Worm (Caenorhabditis elegans) whole organism, young adult: ENCODE results near the gene Y38H6A.5.

Experiments
- B0019.2 ChIP-seq: fragments of 200-800 bp; sonication (Bioruptor generic); conservative IDR thresholded peaks from 2 replicates; pipeline ENCODE4 v1.3.6; 2022; ENCODE audit warnings: missing genetic modification reagents, missing genetic modification characterization, missing compliant biosample characterization
- B0261.1 ChIP-seq: sonication (generic microtip); optimal IDR thresholded peaks from 2 replicates; lab custom pipeline; 2016; ENCODE audit warnings: mild to moderate bottlenecking, missing genetic modification characterization, moderate library complexity, missing compliant biosample characterization
- B0336.3 ChIP-seq: fragments of 200-800 bp; sonication (Bioruptor generic); IDR thresholded peaks from 2 replicates; pipeline ENCODE4 v1.3.6; 2022; ENCODE audit warnings: missing genetic modification characterization, missing compliant biosample characterization
- F33H1.4 ChIP-seq: fragments of 200-800 bp; sonication (Bioruptor generic); IDR thresholded peaks from 2 replicates; pipeline ENCODE4 v1.3.6; 2022; ENCODE audit warnings: missing genetic modification reagents, missing genetic modification characterization, missing compliant biosample characterization
- F39B2.1 ChIP-seq: fragments of 200-800 bp; sonication (Bioruptor generic); IDR thresholded peaks from 2 replicates; pipeline ENCODE4 v1.3.6; 2022; ENCODE audit warnings: missing genetic modification reagents, missing genetic modification characterization, missing compliant biosample characterization
- F57C9.4 ChIP-seq: sonication (generic microtip); optimal IDR thresholded peaks from 2 replicates; lab custom pipeline; 2017; ENCODE audit warnings: mild to moderate bottlenecking, missing genetic modification characterization, missing compliant biosample characterization
- K12H6.12 ChIP-seq: fragments of 200-800 bp; sonication (Bioruptor generic); optimal IDR thresholded peaks from 2 replicates; lab custom pipeline; 2018; ENCODE audit warnings: mild to moderate bottlenecking, missing genetic modification characterization, missing compliant biosample characterization
- Y53F4B.3 ChIP-seq: fragments of 200-800 bp; sonication (Bioruptor generic); IDR thresholded peaks from 2 replicates; pipeline ENCODE4 v1.3.6; 2022; ENCODE audit warnings: missing genetic modification reagents, missing genetic modification characterization, missing compliant biosample characterization
- Y53G8AR.9 ChIP-seq: fragments of 200-800 bp; sonication (Bioruptor generic); conservative IDR thresholded peaks from 2 replicates; pipeline ENCODE4 v1.3.6; 2022; ENCODE audit warnings: missing genetic modification reagents, missing genetic modification characterization, missing compliant biosample characterization
- Y79H2A.3 ChIP-seq: fragments of 200-800 bp; sonication (Bioruptor generic); conservative IDR thresholded peaks from 2 replicates; pipeline ENCODE4 v1.3.6; 2022; ENCODE audit warnings: missing genetic modification reagents, missing genetic modification characterization, missing compliant biosample characterization
- akir-1 ChIP-seq: fragments of 200-800 bp; sonication (Bioruptor generic); optimal IDR thresholded peaks from 2 replicates; lab custom pipeline; 2018; ENCODE audit warnings: mild to moderate bottlenecking, missing genetic modification characterization, moderate library complexity, missing compliant biosample characterization
- attf-6 ChIP-seq: fragments of 200-800 bp; sonication (Bioruptor generic); IDR thresholded peaks from 2 replicates; pipeline ENCODE4 v1.3.6; 2022; ENCODE audit warnings: missing genetic modification reagents, missing genetic modification characterization, missing compliant biosample characterization
- ceh-27 ChIP-seq: fragments of 200-800 bp; sonication (Bioruptor generic); optimal IDR thresholded peaks from 2 replicates; lab custom pipeline; 2018; ENCODE audit warnings: mild to moderate bottlenecking, missing genetic modification characterization, moderate library complexity, missing compliant biosample characterization
- ceh-91 ChIP-seq: fragments of 200-800 bp; sonication (Bioruptor generic); IDR thresholded peaks from 2 replicates; pipeline ENCODE4 v1.3.6; 2022; ENCODE audit warnings: missing genetic modification reagents, missing genetic modification characterization, missing compliant biosample characterization
- die-1 ChIP-seq: sonication (generic microtip); optimal IDR thresholded peaks from 2 replicates; lab custom pipeline; 2016; ENCODE audit warnings: missing genotype, mild to moderate bottlenecking, missing genetic modification characterization, missing compliant biosample characterization
- efl-1 ChIP-seq: fragments of 150-350 bp; optimal IDR thresholded peaks from 2 replicates; lab custom pipeline; 2014; ENCODE audit warnings: missing biosample characterization, missing genetic modification reagents, missing genetic modification characterization
- ekl-4 ChIP-seq: fragments of 200-800 bp; sonication (Bioruptor generic); IDR thresholded peaks from 2 replicates; pipeline ENCODE4 v1.3.6; 2022; ENCODE audit warnings: missing genetic modification reagents, missing genetic modification characterization, missing compliant biosample characterization
- ets-4 ChIP-seq: fragments of 200-800 bp; sonication (Bioruptor generic); optimal IDR thresholded peaks from 2 replicates; lab custom pipeline; 2018; ENCODE audit warnings: mild to moderate bottlenecking, missing genetic modification characterization, missing compliant biosample characterization
- hlh-12 ChIP-seq: sonication (generic microtip); optimal IDR thresholded peaks from 2 replicates; lab custom pipeline; 2016; ENCODE audit warnings: missing genetic modification characterization, missing compliant biosample characterization
- hmg-1.2 ChIP-seq: fragments of 200-800 bp; sonication (Bioruptor generic); IDR thresholded peaks from 2 replicates; pipeline ENCODE4 v1.3.6; 2022; ENCODE audit warnings: missing genetic modification reagents, missing genetic modification characterization, missing compliant biosample characterization
- hrde-1 ChIP-seq: sonication (generic microtip); optimal IDR thresholded peaks from 2 replicates; lab custom pipeline; 2016; ENCODE audit warnings: missing genetic modification characterization, mild to moderate bottlenecking, missing compliant biosample characterization, moderate library complexity, missing genotype, missing genetic modification reagents, borderline replicate concordance
- hsf-1 ChIP-seq: fragments of 200-800 bp; sonication (Bioruptor generic); IDR thresholded peaks from 2 replicates; pipeline ENCODE4 v1.3.6; 2022; ENCODE audit warnings: missing genetic modification reagents, missing genetic modification characterization, missing compliant biosample characterization
- lag-1 ChIP-seq: fragments of 200-800 bp; sonication (Bioruptor generic); IDR thresholded peaks from 2 replicates; pipeline ENCODE4 v1.3.6; 2022; ENCODE audit warnings: missing genetic modification reagents, missing genetic modification characterization, missing compliant biosample characterization
- let-607 ChIP-seq, 2 experiments: fragments of 200-800 bp in 1 of 2; sonication (Bioruptor generic) in 1 of 2; sonication (generic microtip) in 1 of 2; optimal IDR thresholded peaks; 2 replicates each; lab custom pipeline; 2016 to 2018; ENCODE audit warnings: mild to moderate bottlenecking in 2 of 2, missing compliant biosample characterization in 2 of 2, missing genetic modification characterization in 2 of 2, moderate library complexity in 2 of 2, missing genotype in 1 of 2
- lin-35 ChIP-seq, 3 experiments: fragments of 150-350 bp in 2 of 3; sonication (generic microtip) in 1 of 3; optimal IDR thresholded peaks; 2 replicates each; lab custom pipeline; 2014 to 2018; ENCODE audit warnings: missing biosample characterization in 3 of 3, missing genetic modification characterization in 3 of 3, missing genetic modification reagents in 3 of 3
- lin-40 ChIP-seq: sonication (generic microtip); optimal IDR thresholded peaks from 2 replicates; lab custom pipeline; 2016; ENCODE audit warnings: missing genetic modification characterization, mild to moderate bottlenecking, missing compliant biosample characterization, missing genotype, missing genetic modification reagents
- lir-1 ChIP-seq: fragments of 200-800 bp; sonication (Bioruptor generic); conservative IDR thresholded peaks from 2 replicates; pipeline ENCODE4 v1.3.6; 2022; ENCODE audit warnings: missing genetic modification reagents, missing genetic modification characterization, missing compliant biosample characterization
- lsl-1 ChIP-seq: fragments of 200-800 bp; sonication (Bioruptor generic); optimal IDR thresholded peaks from 2 replicates; lab custom pipeline; 2018; ENCODE audit warnings: mild to moderate bottlenecking, missing genetic modification characterization, moderate library complexity, missing compliant biosample characterization
- madf-10 ChIP-seq: sonication (generic microtip); optimal IDR thresholded peaks from 2 replicates; lab custom pipeline; 2016; ENCODE audit warnings: mild to moderate bottlenecking, missing genetic modification characterization, missing compliant biosample characterization
- madf-3 ChIP-seq: fragments of 200-800 bp; sonication (Bioruptor generic); IDR thresholded peaks from 2 replicates; pipeline ENCODE4 v1.3.6; 2022; ENCODE audit warnings: missing genetic modification reagents, missing genetic modification characterization, missing compliant biosample characterization
- mcd-1 ChIP-seq: fragments of 200-800 bp; sonication (Bioruptor generic); IDR thresholded peaks from 2 replicates; pipeline ENCODE4 v1.3.6; 2022; ENCODE audit warnings: missing genetic modification reagents, missing genetic modification characterization, missing compliant biosample characterization
- nfya-1 ChIP-seq: sonication (generic microtip); optimal IDR thresholded peaks from 2 replicates; lab custom pipeline; 2017; ENCODE audit warnings: antibody characterized with exemption, missing compliant biosample characterization, missing genetic modification characterization, borderline replicate concordance; ENCODE audit not compliant: insufficient read depth
- nhr-27 ChIP-seq: fragments of 200-800 bp; sonication (Bioruptor generic); optimal IDR thresholded peaks from 2 replicates; lab custom pipeline; 2018; ENCODE audit warnings: mild to moderate bottlenecking, missing genetic modification characterization, moderate library complexity, missing compliant biosample characterization
- pbrm-1 ChIP-seq: fragments of 200-800 bp; sonication (Bioruptor generic); IDR thresholded peaks from 2 replicates; pipeline ENCODE4 v1.3.6; 2022; ENCODE audit warnings: missing genetic modification reagents, missing genetic modification characterization, missing compliant biosample characterization
- sptf-2 ChIP-seq: fragments of 200-800 bp; sonication (Bioruptor generic); optimal IDR thresholded peaks from 2 replicates; lab custom pipeline; 2018; ENCODE audit warnings: mild to moderate bottlenecking, missing genetic modification characterization, missing compliant biosample characterization
- tlf-1 ChIP-seq: fragments of 200-800 bp; sonication (Bioruptor generic); optimal IDR thresholded peaks from 2 replicates; lab custom pipeline; 2018; ENCODE audit warnings: mild to moderate bottlenecking, missing genetic modification characterization, missing compliant biosample characterization
- ztf-18 ChIP-seq: sonication (generic microtip); optimal IDR thresholded peaks from 2 replicates; lab custom pipeline; 2016; ENCODE audit warnings: missing genotype, mild to moderate bottlenecking, missing genetic modification characterization, missing compliant biosample characterization
- ztf-25 ChIP-seq: fragments of 200-800 bp; sonication (Bioruptor generic); IDR thresholded peaks from 2 replicates; pipeline ENCODE4 v1.3.6; 2022; ENCODE audit warnings: missing genetic modification reagents, missing genetic modification characterization, missing compliant biosample characterization
- ztf-28 ChIP-seq: fragments of 200-800 bp; sonication (Bioruptor generic); IDR thresholded peaks from 2 replicates; pipeline ENCODE4 v1.3.6; 2022; ENCODE audit warnings: missing genetic modification reagents, missing genetic modification characterization, missing compliant biosample characterization
- ztf-6 ChIP-seq: fragments of 200-800 bp; sonication (Bioruptor generic); IDR thresholded peaks from 2 replicates; pipeline ENCODE4 v1.3.6; 2022; ENCODE audit warnings: missing genetic modification reagents, missing genetic modification characterization, missing compliant biosample characterization

The Y38H6A.5 gene

ce11 chrV:20335264-20335663 lies at the start of gene Y38H6A.5:
Y38H6A.5 (minus strand) TSS chrV:20335364.
- TF ChIP-seq nfya-1 (tag; lab: Kevin White, UChicago) (no peak), ztf-6 (GFP tag; lab: Robert Waterston, UW) (no peak), Y53G8AR.9 (GFP tag; lab: Robert Waterston, UW) (no peak), ekl-4 (no peak), sptf-2 (no peak), hsf-1 (GFP tag; lab: Robert Waterston, UW) (no peak), die-1 (tag; lab: Kevin White, UChicago) (no peak)

ce11 chrV:20383065-20383609 lies 48.0 kb upstream of the Y38H6A.5 start, which contains the start of gene K02E2.11:
K02E2.11 (plus strand) TSS chrV:20383315.
- TF ChIP-seq K12H6.12 (tag; lab: Kevin White, UChicago) (peak; percentile 40), hrde-1 (tag; lab: Kevin White, UChicago) (no peak), madf-10 (tag; lab: Kevin White, UChicago) (no peak), B0336.3 (GFP tag; lab: Robert Waterston, UW) (no peak), nhr-27 (tag; lab: Kevin White, UChicago) (no peak), B0261.1 (tag; lab: Kevin White, UChicago) (no peak), let-607 (tag; optimal IDR thresholded peaks at IDR 0.05; lab: Kevin White, UChicago) (peak in 1 of 2 experiments; percentile 63), ztf-25 (no peak), tlf-1 (GFP tag; lab: Kevin White, UChicago) (no peak), B0019.2 (GFP tag; lab: Robert Waterston, UW) (no peak), attf-6 (GFP tag; lab: Robert Waterston, UW) (no peak), F33H1.4 (no peak), Y79H2A.3 (GFP tag; lab: Robert Waterston, UW) (no peak), hmg-1.2 (peak; percentile 87; the same call in 1 of the 2 replicates), lin-40 (tag; lab: Kevin White, UChicago) (peak; percentile 19), lag-1 (no peak)

ce11 chrV:20380320-20380719 lies 45.2 kb upstream of the Y38H6A.5 start, which contains the start of gene K02E2.6:
K02E2.6 (plus strand) TSS chrV:20380561.
- TF ChIP-seq efl-1 (GFP tag; lab: Kevin White, UChicago) (no peak), ztf-18 (no peak), mcd-1 (no peak), lir-1 (GFP tag; lab: Robert Waterston, UW) (no peak), hmg-1.2 (no peak), lin-35 (GFP tag; optimal IDR thresholded peaks at IDR 0.05; lab: Kevin White, UChicago) (no peak), ztf-6 (GFP tag; lab: Robert Waterston, UW) (no peak), lsl-1 (GFP tag; lab: Kevin White, UChicago) (no peak), Y79H2A.3 (GFP tag; lab: Robert Waterston, UW) (no peak)

DNA sequence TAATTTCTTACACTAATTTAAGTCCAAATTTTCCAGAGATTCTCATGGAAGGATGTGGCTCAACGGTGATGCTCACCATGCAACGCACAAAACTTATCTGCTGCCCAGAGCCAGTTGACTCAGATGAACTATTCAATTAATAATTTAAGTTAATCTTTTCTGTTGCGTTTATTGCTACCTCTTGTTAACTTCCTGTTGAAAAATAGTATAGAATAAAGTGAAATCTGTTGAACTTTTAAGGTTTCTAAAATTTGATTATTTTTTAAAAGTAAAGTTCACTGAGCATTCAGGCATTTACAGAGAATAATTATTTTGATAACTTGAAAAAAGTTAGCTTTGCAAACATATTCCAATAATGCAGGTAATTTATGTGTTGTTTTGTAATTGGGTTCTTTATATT lies 40.9 kb upstream of the Y38H6A.5 start:
- TF ChIP-seq ceh-91 (GFP tag; lab: Robert Waterston, UW) (no peak), ztf-18 (no peak), F57C9.4 (tag; lab: Kevin White, UChicago) (no peak), F39B2.1 (no peak), ceh-27 (no peak), hlh-12 (no peak), B0261.1 (tag; lab: Kevin White, UChicago) (no peak), madf-3 (no peak), ztf-28 (GFP tag; lab: Robert Waterston, UW) (no peak), nfya-1 (tag; lab: Kevin White, UChicago) (no peak), ets-4 (GFP tag; lab: Kevin White, UChicago) (no peak), akir-1 (GFP tag; lab: Kevin White, UChicago) (no peak), hmg-1.2 (no peak), Y53F4B.3 (GFP tag; lab: Robert Waterston, UW) (no peak), pbrm-1 (GFP tag; lab: Robert Waterston, UW) (no peak)
